Fruit fly (Drosophila melanogaster) whole organism, prepupa: ENCODE results near the gene CG8814.

Experiments
- Blimp-1 ChIP-seq: fragments of 200-800 bp; sonication (Bioruptor generic); optimal IDR thresholded peaks from 3 replicates; lab custom pipeline; 2017; ENCODE audit warnings: missing biosample characterization, missing genetic modification characterization, mild to moderate bottlenecking, moderate library complexity, missing genetic modification reagents
- CG10669 ChIP-seq: fragments of 200-800 bp; sonication (Bioruptor generic); optimal IDR thresholded peaks from 3 replicates; lab custom pipeline; 2018; ENCODE audit warnings: missing biosample characterization, mild to moderate bottlenecking, missing genetic modification characterization, moderate library complexity
- CG11294 ChIP-seq: fragments of 200-800 bp; sonication (Bioruptor generic); IDR thresholded peaks from 2 replicates; pipeline ENCODE4 v1.3.6; 2022; ENCODE audit warnings: missing biosample characterization, missing genetic modification characterization
- CG11762 ChIP-seq: fragments of 200-800 bp; sonication (Bioruptor generic); optimal IDR thresholded peaks from 3 replicates; lab custom pipeline; 2016; ENCODE audit warnings: missing biosample characterization, missing genetic modification characterization; ENCODE audit not compliant: insufficient read depth
- CG11902 ChIP-seq: fragments of 200-800 bp; sonication (Bioruptor generic); optimal IDR thresholded peaks from 3 replicates; lab custom pipeline; 2016; ENCODE audit warnings: missing biosample characterization, missing genetic modification characterization
- CG15336 ChIP-seq: fragments of 200-800 bp; sonication (Bioruptor generic); IDR thresholded peaks from 2 replicates; pipeline ENCODE4 v1.3.6; 2022; ENCODE audit warnings: missing biosample characterization, missing genetic modification characterization
- CG1621 ChIP-seq: fragments of 200-800 bp; sonication (Bioruptor generic); optimal IDR thresholded peaks from 3 replicates; lab custom pipeline; 2018; ENCODE audit warnings: missing biosample characterization, mild to moderate bottlenecking, missing genetic modification characterization
- CG16779 ChIP-seq: fragments of 200-800 bp; sonication (Bioruptor generic); optimal IDR thresholded peaks from 3 replicates; lab custom pipeline; 2017; ENCODE audit warnings: missing biosample characterization, mild to moderate bottlenecking, missing genetic modification characterization
- CG3032 ChIP-seq: fragments of 200-800 bp; optimal IDR thresholded peaks from 2 replicates; lab custom pipeline; 2019; ENCODE audit warnings: missing biosample characterization, mild to moderate bottlenecking, missing genetic modification characterization, moderate library complexity
- CG31627 ChIP-seq: fragments of 200-800 bp; sonication (Bioruptor generic); optimal IDR thresholded peaks from 3 replicates; lab custom pipeline; 2016; ENCODE audit warnings: missing biosample characterization, missing genetic modification characterization
- CG32006 ChIP-seq: fragments of 200-800 bp; sonication (Bioruptor generic); optimal IDR thresholded peaks from 3 replicates; lab custom pipeline; 2017; ENCODE audit warnings: missing biosample characterization, mild to moderate bottlenecking, missing genetic modification characterization
- CG34406 ChIP-seq: fragments of 200-800 bp; sonication (Bioruptor generic); optimal IDR thresholded peaks from 3 replicates; lab custom pipeline; 2016; ENCODE audit warnings: missing biosample characterization, missing genetic modification characterization
- CG3919 ChIP-seq: fragments of 200-800 bp; sonication (Bioruptor generic); optimal IDR thresholded peaks from 3 replicates; lab custom pipeline; 2016; ENCODE audit warnings: missing biosample characterization, missing genetic modification characterization
- CG4318 ChIP-seq: fragments of 200-800 bp; sonication (Bioruptor generic); optimal IDR thresholded peaks from 3 replicates; lab custom pipeline; 2017; ENCODE audit warnings: missing biosample characterization, mild to moderate bottlenecking, missing genetic modification characterization
- CG6163 ChIP-seq: fragments of 200-800 bp; sonication (Bioruptor generic); IDR thresholded peaks from 3 replicates; pipeline ENCODE4 v1.3.6; 2022; ENCODE audit warnings: missing biosample characterization, missing genetic modification characterization
- CG6276 ChIP-seq: fragments of 200-800 bp; sonication (Bioruptor generic); optimal IDR thresholded peaks from 2 replicates; lab custom pipeline; 2017; ENCODE audit warnings: missing biosample characterization, mild to moderate bottlenecking, missing genetic modification characterization
- CG6808 ChIP-seq: fragments of 200-800 bp; sonication (Bioruptor generic); optimal IDR thresholded peaks from 3 replicates; lab custom pipeline; 2017; ENCODE audit warnings: missing biosample characterization, missing genetic modification characterization, mild to moderate bottlenecking, moderate library complexity, missing genetic modification reagents
- CG6854 ChIP-seq: fragments of 200-800 bp; sonication (Bioruptor generic); optimal IDR thresholded peaks from 2 replicates; lab custom pipeline; 2017; ENCODE audit warnings: missing biosample characterization, mild to moderate bottlenecking, missing genetic modification characterization
- CG7368 ChIP-seq: fragments of 200-800 bp; sonication (Bioruptor generic); optimal IDR thresholded peaks from 3 replicates; lab custom pipeline; 2016; ENCODE audit warnings: missing biosample characterization, missing genetic modification characterization
- CG8119 ChIP-seq: fragments of 200-800 bp; sonication (Bioruptor generic); IDR thresholded peaks from 3 replicates; pipeline ENCODE4 v1.3.6; 2022; ENCODE audit warnings: missing biosample characterization, missing genetic modification characterization
- CG8319 ChIP-seq: fragments of 200-800 bp; sonication (Bioruptor generic); optimal IDR thresholded peaks from 3 replicates; lab custom pipeline; 2016; ENCODE audit warnings: missing biosample characterization, missing genetic modification characterization
- CG9139 ChIP-seq: fragments of 200-800 bp; sonication (Bioruptor generic); optimal IDR thresholded peaks from 3 replicates; lab custom pipeline; 2017; ENCODE audit warnings: missing biosample characterization, mild to moderate bottlenecking, missing genetic modification characterization
- Eip75B ChIP-seq: fragments of 200-800 bp; sonication (Bioruptor generic); optimal IDR thresholded peaks from 3 replicates; lab custom pipeline; 2016; ENCODE audit warnings: missing biosample characterization, missing genetic modification characterization
- Eip78C ChIP-seq: fragments of 200-800 bp; sonication (Bioruptor generic); peaks from one replicate; lab custom pipeline; 2016; ENCODE audit warnings: missing biosample characterization, missing genetic modification characterization
- Eip93F ChIP-seq: fragments of 200-800 bp; sonication (Bioruptor generic); optimal IDR thresholded peaks from 2 replicates; lab custom pipeline; 2016; ENCODE audit warnings: missing biosample characterization, mild to moderate bottlenecking, missing genetic modification characterization
- Ets21C ChIP-seq: fragments of 200-800 bp; sonication (Bioruptor generic); optimal IDR thresholded peaks from 3 replicates; lab custom pipeline; 2016; ENCODE audit warnings: missing biosample characterization, missing genetic modification characterization
- Gug ChIP-seq: fragments of 200-800 bp; sonication (Bioruptor generic); IDR thresholded peaks from 2 replicates; pipeline ENCODE4 v1.3.6; 2022; ENCODE audit warnings: missing biosample characterization, missing genetic modification characterization
- Hr39 ChIP-seq: fragments of 200-800 bp; sonication (Bioruptor generic); optimal IDR thresholded peaks from 2 replicates; lab custom pipeline; 2016; ENCODE audit warnings: missing biosample characterization, missing genetic modification characterization
- Hr4 ChIP-seq: fragments of 200-800 bp; sonication (Bioruptor generic); optimal IDR thresholded peaks from 3 replicates; lab custom pipeline; 2016; ENCODE audit warnings: missing biosample characterization, missing genetic modification characterization
- Lpt ChIP-seq: fragments of 200-800 bp; sonication (Bioruptor generic); optimal IDR thresholded peaks from 3 replicates; lab custom pipeline; 2016; ENCODE audit warnings: missing biosample characterization, missing genetic modification characterization
- OdsH ChIP-seq: fragments of 200-800 bp; sonication (Bioruptor generic); optimal IDR thresholded peaks from 3 replicates; lab custom pipeline; 2016; ENCODE audit warnings: missing biosample characterization, missing genetic modification characterization
- Smox ChIP-seq: fragments of 200-800 bp; sonication (Bioruptor generic); optimal IDR thresholded peaks from 3 replicates; lab custom pipeline; 2016; ENCODE audit warnings: missing biosample characterization, missing genetic modification characterization
- Sox102F ChIP-seq: fragments of 200-800 bp; sonication (Bioruptor generic); optimal IDR thresholded peaks from 2 replicates; lab custom pipeline; 2016; ENCODE audit warnings: missing biosample characterization, mild to moderate bottlenecking, missing genetic modification characterization
- Sox14 ChIP-seq: fragments of 200-800 bp; sonication (Bioruptor generic); optimal IDR thresholded peaks from 3 replicates; lab custom pipeline; 2016; ENCODE audit warnings: missing biosample characterization, missing genetic modification characterization
- Sox15 ChIP-seq: fragments of 200-800 bp; sonication (Bioruptor generic); optimal IDR thresholded peaks from 3 replicates; lab custom pipeline; 2016; ENCODE audit warnings: missing biosample characterization, missing genetic modification characterization
- acj6 ChIP-seq: fragments of 200-800 bp; sonication (Bioruptor generic); optimal IDR thresholded peaks from 3 replicates; lab custom pipeline; 2016; ENCODE audit warnings: missing biosample characterization, missing genetic modification characterization
- cyc ChIP-seq: fragments of 200-800 bp; sonication (Bioruptor generic); optimal IDR thresholded peaks from 3 replicates; lab custom pipeline; 2016; ENCODE audit warnings: missing biosample characterization, missing genetic modification characterization
- dac ChIP-seq: fragments of 200-800 bp; sonication (Bioruptor generic); optimal IDR thresholded peaks from 2 replicates; lab custom pipeline; 2017; ENCODE audit warnings: missing biosample characterization, mild to moderate bottlenecking, missing genetic modification characterization
- esn ChIP-seq: fragments of 200-800 bp; sonication (Bioruptor generic); optimal IDR thresholded peaks from 2 replicates; lab custom pipeline; 2016; ENCODE audit warnings: missing biosample characterization, mild to moderate bottlenecking, missing genetic modification characterization, moderate library complexity
- fd59A ChIP-seq: fragments of 200-800 bp; sonication (Bioruptor generic); optimal IDR thresholded peaks from 2 replicates; lab custom pipeline; 2017; ENCODE audit warnings: missing biosample characterization, mild to moderate bottlenecking, missing genetic modification characterization, missing genetic modification reagents
- fd85E ChIP-seq: fragments of 200-800 bp; sonication (Bioruptor generic); optimal IDR thresholded peaks from 3 replicates; lab custom pipeline; 2016; ENCODE audit warnings: missing biosample characterization, missing genetic modification characterization
- fkh ChIP-seq: fragments of 200-800 bp; sonication (Bioruptor generic); optimal IDR thresholded peaks from 3 replicates; lab custom pipeline; 2017; ENCODE audit warnings: missing biosample characterization, mild to moderate bottlenecking, missing genetic modification characterization, moderate library complexity
- lz ChIP-seq: fragments of 200-800 bp; sonication (Bioruptor generic); optimal IDR thresholded peaks from 3 replicates; lab custom pipeline; 2016; ENCODE audit warnings: missing biosample characterization, missing genetic modification characterization
- net ChIP-seq: fragments of 200-800 bp; sonication (Bioruptor generic); optimal IDR thresholded peaks from 3 replicates; lab custom pipeline; 2016; ENCODE audit warnings: missing biosample characterization, missing genetic modification characterization
- pdm3 ChIP-seq: fragments of 200-800 bp; sonication (Bioruptor generic); optimal IDR thresholded peaks from 3 replicates; lab custom pipeline; 2016; ENCODE audit warnings: missing biosample characterization, missing genetic modification characterization
- spab ChIP-seq: fragments of 200-800 bp; sonication (Bioruptor generic); optimal IDR thresholded peaks from 2 replicates; lab custom pipeline; 2017; ENCODE audit warnings: missing biosample characterization, mild to moderate bottlenecking, missing genetic modification characterization, missing genetic modification reagents
- svp ChIP-seq: fragments of 200-800 bp; sonication (Bioruptor generic); peaks from one replicate; lab custom pipeline; 2016; ENCODE audit warnings: missing biosample characterization, missing genetic modification characterization
- topi ChIP-seq: fragments of 200-800 bp; sonication (Bioruptor generic); optimal IDR thresholded peaks from 3 replicates; lab custom pipeline; 2016; ENCODE audit warnings: missing biosample characterization, missing genetic modification characterization
- vri ChIP-seq: fragments of 200-800 bp; sonication (Bioruptor generic); optimal IDR thresholded peaks from 3 replicates; lab custom pipeline; 2016; ENCODE audit warnings: missing biosample characterization, mild to moderate bottlenecking, missing genetic modification characterization

CG8814 gene

dm6 chr2L:2878188-2878587 lies 3.5 kb downstream of the CG8814 start, which contains the start of the genes Prx6a and Sbat (continued):
- no peak for TF ChIP-seq CG11762
- no peak for TF ChIP-seq CG9139 (GFP tag; lab: Kevin White, UChicago)
- TF ChIP-seq CG16779, result no peak
- peak; percentile 77 for TF ChIP-seq cyc (GFP tag; lab: Kevin White, UChicago)
- TF ChIP-seq CG6276 (GFP tag; lab: Kevin White, UChicago), result no peak
- TF ChIP-seq Blimp-1 (GFP tag; lab: Kevin White, UChicago), result peak; percentile 2
- no peak for TF ChIP-seq spab (GFP tag; lab: Kevin White, UChicago)

DNA sequence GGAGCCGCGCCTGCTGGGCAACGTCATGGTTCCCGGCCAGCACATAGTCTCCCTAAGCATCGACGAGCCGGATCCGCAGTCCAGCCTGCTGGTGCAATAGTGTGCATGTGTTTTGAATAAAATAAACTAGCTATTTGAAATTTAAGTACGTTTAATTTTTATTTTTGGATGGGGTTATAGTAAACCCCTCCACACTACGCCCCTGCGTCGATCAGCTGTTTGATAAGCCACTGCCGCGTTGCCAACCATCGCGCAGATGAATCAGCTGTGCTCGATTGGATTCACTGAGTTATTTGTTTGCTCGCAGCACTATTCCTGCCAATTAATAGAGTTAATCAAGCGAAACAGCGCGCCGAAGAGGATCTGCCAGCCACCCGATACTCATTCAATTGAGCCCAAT lies 4.2 kb downstream of the CG8814 start, which contains the start of gene RabGGTb:
Gene RabGGTb (plus strand): TSS at position 254 of the 400 bp plus-strand sequence.
- TF ChIP-seq Sox102F (GFP tag; lab: Kevin White, UChicago) (peak; percentile 44), Eip78C (GFP tag; lab: Kevin White, UChicago) (peak; percentile 75), CG11902 (GFP tag; lab: Kevin White, UChicago) (peak; percentile 15), Blimp-1 (GFP tag; lab: Kevin White, UChicago) (no peak), CG6163 (peak; percentile 86), Ets21C (GFP tag; lab: Kevin White, UChicago) (peak; percentile 25), CG3032 (tag; lab: Kevin White, UChicago) (peak; percentile 51), Eip93F (GFP tag; lab: Kevin White, UChicago) (no peak), esn (GFP tag; lab: Kevin White, UChicago) (peak; percentile 65), vri (peak; percentile 22), Hr4 (GFP tag; lab: Kevin White, UChicago) (peak; percentile 45), topi (GFP tag; lab: Kevin White, UChicago) (peak; percentile 54), fkh (no peak), acj6 (peak; percentile 72), CG31627 (GFP tag; lab: Kevin White, UChicago) (peak; percentile 60), Eip75B (GFP tag; lab: Kevin White, UChicago) (peak; percentile 52), CG11762 (peak; percentile 39), Hr39 (GFP tag; lab: Kevin White, UChicago) (peak; percentile 77), CG8119 (GFP tag; lab: Robert Waterston, UW) (peak; percentile 71), Sox15 (GFP tag; lab: Kevin White, UChicago) (no peak), CG6808 (GFP tag; lab: Kevin White, UChicago) (peak; percentile 35), Lpt (GFP tag; lab: Kevin White, UChicago) (no peak), CG3919 (GFP tag; lab: Kevin White, UChicago) (peak; percentile 57), CG1621 (tag; lab: Kevin White, UChicago) (peak; percentile 34), OdsH (peak; percentile 45), CG9139 (GFP tag; lab: Kevin White, UChicago) (no peak), CG8319 (GFP tag; lab: Kevin White, UChicago) (peak; percentile 1), Sox14 (GFP tag; lab: Kevin White, UChicago) (peak; percentile 57), fd85E (no peak), lz (GFP tag; lab: Kevin White, UChicago) (peak; percentile 84), Smox (GFP tag; lab: Kevin White, UChicago) (peak; percentile 68), CG6854 (GFP tag; lab: Kevin White, UChicago) (peak; percentile 29), CG10669 (GFP tag; lab: Kevin White, UChicago) (peak; percentile 17), dac (GFP tag; lab: Kevin White, UChicago) (no peak), CG4318 (GFP tag; lab: Kevin White, UChicago) (no peak), pdm3 (GFP tag; lab: Kevin White, UChicago) (peak; percentile 52), spab (GFP tag; lab: Kevin White, UChicago) (no peak), Gug (GFP tag; lab: Robert Waterston, UW) (peak; percentile 54), CG34406 (GFP tag; lab: Kevin White, UChicago) (peak; percentile 48), CG11294 (GFP tag; lab: Robert Waterston, UW) (peak; percentile 33; the same call in 1 of the 2 replicates), CG15336 (peak; percentile 60), CG7368 (GFP tag; lab: Kevin White, UChicago) (peak; percentile 12), cyc (GFP tag; lab: Kevin White, UChicago) (peak; percentile 50), svp (GFP tag; lab: Kevin White, UChicago) (peak; percentile 80), fd59A (GFP tag; lab: Kevin White, UChicago) (peak; percentile 21), net (GFP tag; lab: Kevin White, UChicago) (peak; percentile 59), CG6276 (GFP tag; lab: Kevin White, UChicago) (peak; percentile 21), CG32006 (peak; percentile 56)
